Worm (Caenorhabditis elegans) whole organism, mixed stage, embryonic: ENCODE results near the gene F02E8.4.

Source experiments
- ceh-83 ChIP-seq: fragments of 200-800 bp; sonication (Bioruptor generic); optimal IDR thresholded peaks from 2 replicates; lab custom pipeline; 2018; ENCODE audit warnings: mild to moderate bottlenecking, missing genetic modification characterization, missing compliant biosample characterization
- ces-1 ChIP-seq: fragments of 150-350 bp; optimal IDR thresholded peaks from 2 replicates; lab custom pipeline; 2014; ENCODE audit warnings: missing biosample characterization, missing genetic modification reagents, missing genetic modification characterization
- cnd-1 ChIP-seq: fragments of 200-800 bp; sonication (Bioruptor generic); optimal IDR thresholded peaks from 2 replicates; lab custom pipeline; 2018; ENCODE audit warnings: mild to moderate bottlenecking, missing genetic modification characterization, missing compliant biosample characterization
- nhr-237 ChIP-seq: fragments of 150-350 bp; optimal IDR thresholded peaks from 2 replicates; lab custom pipeline; 2014; ENCODE audit warnings: missing biosample characterization, missing genetic modification characterization
- unc-62 ChIP-seq: fragments of 150-350 bp; optimal IDR thresholded peaks from 2 replicates; lab custom pipeline; 2014; ENCODE audit warnings: missing biosample characterization, missing genetic modification reagents, missing genetic modification characterization
- zip-8 ChIP-seq: fragments of 150-350 bp; optimal IDR thresholded peaks from 2 replicates; lab custom pipeline; 2014; ENCODE audit warnings: missing biosample characterization, missing genetic modification characterization
- ztf-11 ChIP-seq: fragments of 150-350 bp; optimal IDR thresholded peaks from 2 replicates; lab custom pipeline; 2014; ENCODE audit warnings: missing biosample characterization, missing genetic modification characterization

DNA sequence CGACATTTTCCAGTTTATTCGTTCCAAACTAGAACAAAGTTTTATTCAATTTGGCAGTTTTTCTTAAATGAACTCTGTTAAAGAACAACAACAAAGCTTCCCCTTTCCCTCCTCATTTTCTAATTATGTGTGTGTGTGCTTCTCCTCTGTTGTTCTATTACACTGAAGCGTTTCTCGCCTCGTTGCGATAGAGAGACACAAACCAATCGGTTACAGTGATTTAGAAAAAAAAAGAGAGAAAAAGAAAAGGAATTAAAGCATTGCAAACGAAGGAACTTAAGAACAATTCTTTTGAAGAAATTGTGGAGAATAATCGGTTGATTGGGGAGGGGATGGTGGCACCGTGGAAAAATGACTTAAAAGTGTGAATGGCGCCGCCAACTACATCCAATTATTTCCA lies 16.4 kb upstream of the F02E8.4 start, which contains the start of gene cest-26:
- TF ChIP-seq ceh-83 (GFP tag; lab: Kevin White, UChicago) = no peak
- TF ChIP-seq unc-62 (GFP tag; lab: Kevin White, UChicago) = no peak
- peak; percentile 8 for TF ChIP-seq ces-1
- no peak for TF ChIP-seq cnd-1
- no peak for TF ChIP-seq ztf-11 (tag; lab: Kevin White, UChicago)
- no peak for TF ChIP-seq nhr-237 (tag; lab: Kevin White, UChicago)
- TF ChIP-seq zip-8 (tag; lab: Kevin White, UChicago) = no peak
